In the genomic region with DNA sequence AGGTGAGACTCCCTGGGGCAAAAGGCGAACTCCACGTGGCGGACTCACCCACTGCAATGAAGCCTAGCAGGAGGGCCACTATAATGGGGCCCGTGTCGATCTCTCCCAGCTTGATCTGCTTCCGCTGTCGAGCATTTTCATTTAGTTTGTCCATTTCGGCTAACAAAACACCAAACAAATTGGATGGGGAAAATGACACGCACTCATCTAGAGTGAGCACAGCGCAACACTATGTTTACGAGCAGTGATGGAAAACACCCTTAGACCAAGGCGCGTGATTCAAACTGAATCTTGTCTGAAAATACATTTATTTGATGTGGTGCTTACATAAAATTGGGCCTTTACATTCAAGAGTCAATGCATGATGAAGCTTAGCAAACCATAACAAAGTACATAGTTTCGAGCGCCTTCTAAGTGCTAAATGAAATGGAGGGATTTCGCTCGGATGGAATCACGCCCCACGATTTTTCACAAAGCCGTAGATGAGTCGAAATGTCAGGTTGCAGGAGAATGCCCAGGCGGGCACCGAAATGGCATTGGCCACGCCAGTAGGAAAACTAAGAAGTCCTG, we compare ENCODE assay signal across 1 fruit fly cellular context.
TF ChIP-seq lines count a peak whose summit lies in the region.

A gene (minus strand): TSS at position 236 of the 570 bp plus-strand sequence.

TF ChIP-seq in whole organism, embryonic, 481 proteins besides CTCF, POLR2A, EP300 and RAD21 (continued from another document):
- TF ChIP-seq zfh2 (GFP tag; optimal IDR thresholded peaks at IDR 0.05; lab: Kevin White, UChicago) = peak; percentile 36
- peak; percentile 23; the same call in 1 of the 3 replicates for TF ChIP-seq CG11456 (GFP tag; IDR thresholded peaks at IDR 0.05; lab: Robert Waterston, UW)
- peak; percentile 54 for TF ChIP-seq CG33213 (GFP tag; optimal IDR thresholded peaks at IDR 0.05; lab: Kevin White, UChicago)
- TF ChIP-seq Meics (GFP tag; optimal IDR thresholded peaks at IDR 0.05; lab: Kevin White, UChicago) = peak; percentile 17
- TF ChIP-seq Poxn (GFP tag; IDR thresholded peaks at IDR 0.05; lab: Robert Waterston, UW) = no peak
- peak; percentile 26 for TF ChIP-seq Hmr (GFP tag; optimal IDR thresholded peaks at IDR 0.05; lab: Kevin White, UChicago)
- TF ChIP-seq dysf (GFP tag; IDR thresholded peaks at IDR 0.05; lab: Robert Waterston, UW) = 0 out of 3 replicates have a peak, but pooled peaks have one; percentile 18
- TF ChIP-seq Awh (GFP tag; IDR thresholded peaks at IDR 0.05; lab: Robert Waterston, UW) = no peak
- TF ChIP-seq crp (GFP tag; optimal IDR thresholded peaks at IDR 0.05; lab: Kevin White, UChicago) = peak in 1 of 2 experiments; percentile 29
- TF ChIP-seq Side (GFP tag; optimal IDR thresholded peaks at IDR 0.05; lab: Kevin White, UChicago) = no peak
- peak; percentile 99 for TF ChIP-seq MESR4 (GFP tag; optimal IDR thresholded peaks at IDR 0.05; lab: Kevin White, UChicago)
- TF ChIP-seq lbe (GFP tag; optimal IDR thresholded peaks at IDR 0.05; lab: Kevin White, UChicago) = peak; percentile 40
- peak; percentile 43 for TF ChIP-seq mirr (GFP tag; optimal IDR thresholded peaks at IDR 0.05; lab: Kevin White, UChicago)
- TF ChIP-seq slbo (GFP tag; IDR thresholded peaks at IDR 0.05; lab: Robert Waterston, UW) = peak; percentile 52; the same call in 1 of the 2 replicates
- TF ChIP-seq Camta (GFP tag; optimal IDR thresholded peaks at IDR 0.05; lab: Kevin White, UChicago) = no peak
- TF ChIP-seq NfI (GFP tag; optimal IDR thresholded peaks at IDR 0.05; lab: Kevin White, UChicago) = peak; percentile 46
- TF ChIP-seq CG3163 (GFP tag; optimal IDR thresholded peaks at IDR 0.05; lab: Kevin White, UChicago) = no peak
- TF ChIP-seq pum (GFP tag; optimal IDR thresholded peaks at IDR 0.05; lab: Kevin White, UChicago) = no peak
- 0 out of 3 replicates have a peak, but pooled peaks have one; percentile 52 for TF ChIP-seq so (GFP tag; IDR thresholded peaks at IDR 0.05; lab: Robert Waterston, UW)
- peak; percentile 17 for TF ChIP-seq jumu (GFP tag; optimal IDR thresholded peaks at IDR 0.05; lab: Kevin White, UChicago)
- peak; percentile 23 for TF ChIP-seq Antp (GFP tag; optimal IDR thresholded peaks at IDR 0.05; lab: Kevin White, UChicago)
- TF ChIP-seq CG13123 (GFP tag; optimal IDR thresholded peaks at IDR 0.05; lab: Kevin White, UChicago) = no peak
- no peak for TF ChIP-seq CG17361 (GFP tag; IDR thresholded peaks at IDR 0.05; lab: Robert Waterston, UW)
- peak; percentile 34 for TF ChIP-seq CG12769 (tag; optimal IDR thresholded peaks at IDR 0.05; lab: Kevin White, UChicago)
- peak; percentile 46 for TF ChIP-seq dm (GFP tag; optimal IDR thresholded peaks at IDR 0.05; lab: Kevin White, UChicago)
- peak; percentile 47 for TF ChIP-seq CG2116 (GFP tag; optimal IDR thresholded peaks at IDR 0.05; lab: Kevin White, UChicago)
- TF ChIP-seq sug (tag; optimal IDR thresholded peaks at IDR 0.05; lab: Kevin White, UChicago) = peak; percentile 20
- TF ChIP-seq gfzf (GFP tag; optimal IDR thresholded peaks at IDR 0.05; lab: Kevin White, UChicago) = peak; percentile 9
- TF ChIP-seq CG13287 (GFP tag; IDR thresholded peaks at IDR 0.05; lab: Robert Waterston, UW; ENCODE audit: partially characterized antibody) = 0 out of 2 replicates have a peak, but pooled peaks have one; percentile 11
- TF ChIP-seq Ets97D (GFP tag; optimal IDR thresholded peaks at IDR 0.05; lab: Kevin White, UChicago) = peak; percentile 23
- TF ChIP-seq odd (GFP tag; optimal IDR thresholded peaks at IDR 0.05; lab: Kevin White, UChicago) = no peak
- TF ChIP-seq H15 (GFP tag; IDR thresholded peaks at IDR 0.05; lab: Robert Waterston, UW) = no peak
- peak; percentile 35; the same call in 1 of the 3 replicates for TF ChIP-seq CG34422 (GFP tag; IDR thresholded peaks at IDR 0.05; lab: Robert Waterston, UW)
- TF ChIP-seq CG6175 (GFP tag; IDR thresholded peaks at IDR 0.05; lab: Robert Waterston, UW) = no peak
- no peak for TF ChIP-seq D19A (tag; optimal IDR thresholded peaks at IDR 0.05; lab: Kevin White, UChicago)
- TF ChIP-seq bbx (GFP tag; IDR thresholded peaks at IDR 0.05; lab: Robert Waterston, UW; ENCODE audit: partially characterized antibody) = no peak
- TF ChIP-seq Gug (GFP tag; IDR thresholded peaks at IDR 0.05; lab: Robert Waterston, UW) = no peak
- 0 out of 2 replicates have a peak, but pooled peaks have one; percentile 17 for TF ChIP-seq Dref (GFP tag; IDR thresholded peaks at IDR 0.05; lab: Robert Waterston, UW)
- TF ChIP-seq cad (GFP tag; optimal IDR thresholded peaks at IDR 0.05; lab: Kevin White, UChicago) = no peak
- no peak for TF ChIP-seq ash1 (GFP tag; optimal IDR thresholded peaks at IDR 0.05; lab: Kevin White, UChicago)
- TF ChIP-seq Mad (GFP tag; optimal IDR thresholded peaks at IDR 0.05; lab: Kevin White, UChicago) = peak; percentile 35
- TF ChIP-seq CG18764 (GFP tag; optimal IDR thresholded peaks at IDR 0.05; lab: Kevin White, UChicago) = no peak
- TF ChIP-seq ken (GFP tag; IDR thresholded peaks at IDR 0.05; lab: Robert Waterston, UW) = 0 out of 3 replicates have a peak, but pooled peaks have one; percentile 5
- peak; percentile 12 for TF ChIP-seq CG13296 (GFP tag; optimal IDR thresholded peaks at IDR 0.05; lab: Kevin White, UChicago)
- TF ChIP-seq Med (GFP tag; lab: Kevin White, UChicago) = peak; percentile 92
- TF ChIP-seq CG3838 (GFP tag; optimal IDR thresholded peaks at IDR 0.05; lab: Kevin White, UChicago) = no peak
- TF ChIP-seq CG6854 (GFP tag; optimal IDR thresholded peaks at IDR 0.05; lab: Kevin White, UChicago) = no peak
- no peak for TF ChIP-seq Abd-B (GFP tag; optimal IDR thresholded peaks at IDR 0.05; lab: Kevin White, UChicago)
- TF ChIP-seq Dp (GFP tag; optimal IDR thresholded peaks at IDR 0.05; lab: Kevin White, UChicago) = peak; percentile 93
- no peak for TF ChIP-seq HLH3B (GFP tag; IDR thresholded peaks at IDR 0.05; lab: Robert Waterston, UW)
- no peak for TF ChIP-seq CG2889 (GFP tag; IDR thresholded peaks at IDR 0.05; lab: Robert Waterston, UW)
- no peak for TF ChIP-seq dan (GFP tag; IDR thresholded peaks at IDR 0.05; lab: Robert Waterston, UW)
- peak; percentile 28 for TF ChIP-seq CG12155 (GFP tag; optimal IDR thresholded peaks at IDR 0.05; lab: Kevin White, UChicago)
- peak; percentile 24 for TF ChIP-seq CG18599 (GFP tag; optimal IDR thresholded peaks at IDR 0.05; lab: Kevin White, UChicago)
- TF ChIP-seq mld (GFP tag; IDR thresholded peaks at IDR 0.05; lab: Robert Waterston, UW; ENCODE audit: partially characterized antibody) = no peak
- TF ChIP-seq ase (GFP tag; IDR thresholded peaks at IDR 0.05; lab: Robert Waterston, UW) = no peak
- no peak for TF ChIP-seq zen (tag; optimal IDR thresholded peaks at IDR 0.05; lab: Kevin White, UChicago)
- no peak for TF ChIP-seq btn (GFP tag; optimal IDR thresholded peaks at IDR 0.05; lab: Kevin White, UChicago)
- peak; percentile 42 for TF ChIP-seq CG10543 (GFP tag; optimal IDR thresholded peaks at IDR 0.05; lab: Kevin White, UChicago)
- TF ChIP-seq CG8290 (GFP tag; optimal IDR thresholded peaks at IDR 0.05; lab: Kevin White, UChicago) = no peak
- peak in 1 of 2 experiments; percentile 75 for TF ChIP-seq CG8290 (tag; optimal IDR thresholded peaks at IDR 0.05; lab: Kevin White, UChicago)
- no peak for TF ChIP-seq pita (GFP tag; optimal IDR thresholded peaks at IDR 0.05; lab: Kevin White, UChicago)
- no peak for TF ChIP-seq otp (GFP tag; IDR thresholded peaks at IDR 0.05; lab: Robert Waterston, UW)
- no peak for TF ChIP-seq Deaf1 (tag; optimal IDR thresholded peaks at IDR 0.05; lab: Kevin White, UChicago)
- peak; percentile 42; the same call in 1 of the 2 replicates for TF ChIP-seq vvl (GFP tag; IDR thresholded peaks at IDR 0.05; lab: Robert Waterston, UW)
- no peak for TF ChIP-seq CG15601 (tag; optimal IDR thresholded peaks at IDR 0.05; lab: Kevin White, UChicago)
- peak; percentile 47 for TF ChIP-seq CG12659 (GFP tag; optimal IDR thresholded peaks at IDR 0.05; lab: Kevin White, UChicago)
- peak; percentile 47 for TF ChIP-seq her (GFP tag; optimal IDR thresholded peaks at IDR 0.05; lab: Kevin White, UChicago)
- TF ChIP-seq nom (GFP tag; optimal IDR thresholded peaks at IDR 0.05; lab: Kevin White, UChicago) = peak; percentile 40
- TF ChIP-seq Myb (GFP tag; optimal IDR thresholded peaks at IDR 0.05; lab: Kevin White, UChicago) = peak; percentile 34
